Worm (Caenorhabditis elegans) whole organism, early embryonic: Measurements from ENCODE around the gene srh-31.

Experiments
- aly-1 ChIP-seq: sonication (generic microtip); optimal IDR thresholded peaks from 2 replicates; lab custom pipeline; 2016; ENCODE audit warnings: missing genetic modification characterization, missing compliant biosample characterization
- ama-1 ChIP-seq: fragments of 150-350 bp; optimal IDR thresholded peaks from 2 replicates; lab custom pipeline; 2014
- hnd-1 ChIP-seq: sonication (generic microtip); optimal IDR thresholded peaks from 2 replicates; lab custom pipeline; 2016; ENCODE audit warnings: missing genetic modification characterization, missing compliant biosample characterization

DNA sequence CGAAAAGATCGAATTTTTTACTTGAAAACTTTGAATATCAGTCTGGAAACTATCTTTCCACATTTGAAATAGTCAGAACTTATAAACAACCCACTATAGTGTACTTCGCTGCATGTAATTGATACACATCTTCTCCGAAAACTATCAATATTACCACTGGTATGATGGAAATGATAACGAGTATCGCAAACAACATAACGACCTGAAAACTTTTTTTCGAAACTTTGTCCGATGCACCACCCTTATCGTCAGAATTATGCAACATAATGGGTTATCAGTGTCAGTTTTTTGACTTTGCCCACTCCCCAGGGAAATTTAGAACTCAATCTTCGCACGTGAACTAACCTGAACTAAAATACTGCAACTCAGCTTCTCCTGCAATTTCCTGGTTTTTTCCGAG, 44.9 kb upstream of the srh-31 start:
- TF ChIP-seq aly-1 (no peak), ama-1 (no peak), hnd-1 (tag; lab: Kevin White, UChicago) (no peak)
